Worm (Caenorhabditis elegans): ENCODE results near the gene dnj-23.

dnj-23 gene

ce11 chrII:9094247-9094790, 14.1 kb downstream of the dnj-23 start:
- TF ChIP-seq ham-2 (GFP tag; optimal IDR thresholded peaks at IDR 0.05) (no peak), blmp-1 (tag; optimal IDR thresholded peaks at IDR 0.05) (no peak), nhr-2 (tag; optimal IDR thresholded peaks at IDR 0.05) (no peak), lin-13 (tag; optimal IDR thresholded peaks at IDR 0.05) (no peak), ceh-83 (GFP tag; optimal IDR thresholded peaks at IDR 0.05) (no peak), unc-62 (GFP tag; optimal IDR thresholded peaks at IDR 0.05) (no peak), drap-1 (GFP tag; optimal IDR thresholded peaks at IDR 0.05) (no peak), lin-32 (GFP tag; optimal IDR thresholded peaks at IDR 0.05) (no peak), hlh-1 (tag; optimal IDR thresholded peaks at IDR 0.05) (no peak), elt-1 (tag; optimal IDR thresholded peaks at IDR 0.05; ENCODE audit: borderline replicate concordance, insufficient read depth) (no peak), snpc-4 (tag; optimal IDR thresholded peaks at IDR 0.05) (no peak), bed-3 (GFP tag; optimal IDR thresholded peaks at IDR 0.05) (no peak), nhr-12 (tag; optimal IDR thresholded peaks at IDR 0.05) (no peak), sem-2 (GFP tag; optimal IDR thresholded peaks at IDR 0.05) (no peak), mep-1 (tag; optimal IDR thresholded peaks at IDR 0.05) (no peak), ceh-43 (GFP tag; optimal IDR thresholded peaks at IDR 0.05) (no peak), nhr-237 (tag; optimal IDR thresholded peaks at IDR 0.05) (no peak), flh-1 (GFP tag; optimal IDR thresholded peaks at IDR 0.05) (no peak)

DNA sequence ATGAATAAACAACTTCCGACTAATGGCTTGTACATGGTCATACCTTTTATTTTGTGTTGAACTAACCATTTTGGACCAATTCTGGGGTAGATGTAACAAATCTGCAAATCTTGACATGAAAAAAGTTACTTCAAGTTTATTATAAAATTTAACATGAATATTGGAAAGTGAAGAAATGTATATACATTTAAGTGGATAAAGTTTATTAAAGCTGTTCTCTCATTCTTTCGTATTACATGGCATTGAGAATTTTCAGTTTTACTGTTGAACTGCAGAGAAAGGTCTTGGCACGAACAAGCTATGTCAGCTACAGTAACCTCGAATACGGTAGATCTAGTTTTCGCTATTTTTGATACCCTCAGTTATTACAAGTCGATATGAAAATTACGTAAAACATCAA, 14.8 kb downstream of the dnj-23 start, which contains the start of gene C07H4.1:
C07H4.1 (minus strand) TSS at position 101 of the 400 bp plus-strand sequence.
- no peak for TF ChIP-seq lin-13 (tag; optimal IDR thresholded peaks at IDR 0.05)
- TF ChIP-seq ham-2 (GFP tag; optimal IDR thresholded peaks at IDR 0.05) = no peak
- no peak for TF ChIP-seq nhr-2 (tag; optimal IDR thresholded peaks at IDR 0.05)
- no peak for TF ChIP-seq lsy-2 (tag; optimal IDR thresholded peaks at IDR 0.05)
- TF ChIP-seq flh-1 (GFP tag; optimal IDR thresholded peaks at IDR 0.05) = no peak
- no peak for TF ChIP-seq ces-1 (GFP tag; optimal IDR thresholded peaks at IDR 0.05)
- no peak for TF ChIP-seq zip-8 (tag; optimal IDR thresholded peaks at IDR 0.05)
- no peak for TF ChIP-seq pha-4 (tag; optimal IDR thresholded peaks at IDR 0.05)
- TF ChIP-seq mls-2 (tag; optimal IDR thresholded peaks at IDR 0.05) = no peak
- TF ChIP-seq ceh-43 (GFP tag; optimal IDR thresholded peaks at IDR 0.05) = no peak
- no peak for TF ChIP-seq ceh-83 (GFP tag; optimal IDR thresholded peaks at IDR 0.05)
- no peak for TF ChIP-seq drap-1 (GFP tag; optimal IDR thresholded peaks at IDR 0.05)
- TF ChIP-seq sem-2 (GFP tag; optimal IDR thresholded peaks at IDR 0.05) = no peak

DNA sequence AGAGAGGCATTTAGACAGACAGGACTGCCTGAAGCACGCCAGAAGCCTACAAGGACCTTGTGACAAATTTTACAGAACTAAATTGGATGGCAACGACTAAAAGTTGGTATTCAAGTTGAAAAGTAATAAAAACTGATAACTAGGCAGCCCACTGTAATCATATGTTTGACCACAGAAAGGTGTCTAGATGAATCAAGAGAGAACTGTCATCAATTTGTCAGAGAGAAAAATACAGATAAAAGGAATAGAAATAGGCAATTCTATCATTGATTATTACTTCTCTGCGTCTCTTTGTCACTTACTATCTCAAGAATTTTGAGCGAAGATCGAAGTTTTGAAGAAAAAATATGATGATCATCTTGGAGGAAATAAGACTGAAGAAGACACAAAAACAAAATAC, 15.5 kb downstream of the dnj-23 start:
- TF ChIP-seq M03D4.4 (tag; optimal IDR thresholded peaks at IDR 0.05) = no peak
- TF ChIP-seq elt-3 (tag; optimal IDR thresholded peaks at IDR 0.05) = no peak
- no peak for TF ChIP-seq zip-8 (tag; optimal IDR thresholded peaks at IDR 0.05)
- TF ChIP-seq cnd-1 (tag; optimal IDR thresholded peaks at IDR 0.05) = no peak
- no peak for TF ChIP-seq ceh-43 (GFP tag; optimal IDR thresholded peaks at IDR 0.05)
- TF ChIP-seq nhr-76 (tag; optimal IDR thresholded peaks at IDR 0.05) = no peak
- no peak for TF ChIP-seq mep-1 (tag; optimal IDR thresholded peaks at IDR 0.05)
- TF ChIP-seq unc-62 (GFP tag; optimal IDR thresholded peaks at IDR 0.05) = no peak
- no peak for TF ChIP-seq lsy-2 (tag; optimal IDR thresholded peaks at IDR 0.05)
- no peak for TF ChIP-seq nhr-237 (tag; optimal IDR thresholded peaks at IDR 0.05)

DNA sequence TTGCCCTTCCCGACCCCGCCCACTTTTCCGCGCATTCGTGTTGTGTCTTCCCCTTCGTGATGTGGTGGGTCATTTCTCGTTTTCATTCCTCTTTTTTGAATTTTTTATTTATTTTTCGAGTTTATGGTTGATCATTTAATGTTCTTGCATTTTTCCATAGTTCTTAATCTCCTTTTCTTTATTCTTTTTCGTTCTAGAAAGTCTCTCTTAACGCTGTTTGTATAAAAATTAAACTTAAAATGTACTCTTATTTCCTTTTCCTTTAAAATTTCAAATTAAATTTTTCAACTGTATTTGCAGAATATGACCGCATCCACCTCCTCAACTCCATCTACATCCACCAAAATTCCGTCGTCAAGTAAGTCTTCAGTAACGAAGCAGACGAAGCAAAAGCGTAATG, 22.1 kb downstream of the dnj-23 start, which contains the start of gene hlh-3:
hlh-3 (plus strand) TSS at position 301 of the 400 bp plus-strand sequence.
- no peak for TF ChIP-seq pha-4 (tag; optimal IDR thresholded peaks at IDR 0.05)
- no peak for TF ChIP-seq drap-1 (GFP tag; optimal IDR thresholded peaks at IDR 0.05)
- no peak for TF ChIP-seq nhr-12 (tag; optimal IDR thresholded peaks at IDR 0.05)
- TF ChIP-seq ceh-39 (tag; optimal IDR thresholded peaks at IDR 0.05) = no peak

DNA sequence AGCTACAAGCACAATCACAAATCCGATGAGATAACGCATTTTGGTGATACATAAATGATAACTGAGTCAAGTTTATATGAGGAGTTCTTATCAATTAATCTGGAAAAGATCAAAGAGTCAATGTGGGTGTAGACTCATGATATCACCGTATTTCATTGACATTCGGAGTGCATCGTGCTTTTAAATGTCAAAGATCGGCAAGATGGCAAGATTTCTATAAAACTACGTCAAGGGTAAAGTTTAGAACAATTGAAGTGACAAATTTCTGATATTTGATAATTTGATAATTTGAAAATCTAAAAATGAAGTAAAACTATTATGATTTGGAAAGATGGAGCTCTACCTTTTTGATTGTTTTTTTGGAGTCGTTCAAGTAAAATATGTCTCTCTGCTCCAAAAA, 25.3 kb downstream of the dnj-23 start, which contains the start of gene sysm-1:
sysm-1 (minus strand) TSS at position 101 of the 400 bp plus-strand sequence.
- TF ChIP-seq elt-3 (tag; optimal IDR thresholded peaks at IDR 0.05) (no peak), nhr-76 (tag; optimal IDR thresholded peaks at IDR 0.05) (no peak), elt-1 (tag; optimal IDR thresholded peaks at IDR 0.05; ENCODE audit: borderline replicate concordance, insufficient read depth) (no peak), tbx-8 (GFP tag; optimal IDR thresholded peaks at IDR 0.05) (no peak), ceh-83 (GFP tag; optimal IDR thresholded peaks at IDR 0.05) (no peak), nhr-2 (tag; optimal IDR thresholded peaks at IDR 0.05) (no peak), hlh-1 (tag; optimal IDR thresholded peaks at IDR 0.05) (no peak), drap-1 (GFP tag; optimal IDR thresholded peaks at IDR 0.05) (no peak), zip-8 (tag; optimal IDR thresholded peaks at IDR 0.05) (no peak)

Measured in whole organism, mixed stage, embryonic.